Worm (Caenorhabditis elegans): ENCODE results near the gene C16D2.3.

DNA sequence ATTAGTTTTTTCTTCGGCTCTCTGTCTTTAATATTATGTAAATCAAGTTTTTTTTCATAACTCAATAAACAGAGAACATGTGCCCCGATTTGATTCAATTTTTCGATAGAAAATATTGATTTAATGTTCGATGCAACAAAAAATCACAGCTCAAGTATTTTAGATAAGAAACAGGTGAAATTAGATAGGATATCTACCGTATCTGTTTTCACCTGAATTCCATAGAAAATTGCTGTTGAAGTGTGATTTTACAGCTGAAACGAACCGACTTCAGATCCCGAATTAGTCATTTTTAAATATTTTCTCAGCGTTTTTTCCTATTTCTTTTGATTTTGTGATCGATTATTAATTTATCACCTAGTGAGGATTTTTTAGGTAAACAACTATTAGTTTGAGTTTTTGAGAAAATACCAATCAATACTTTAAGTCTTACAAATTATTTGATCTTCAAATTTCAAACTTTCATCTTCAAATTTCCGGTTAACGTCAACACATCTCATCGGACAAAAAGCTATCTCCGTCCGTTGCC is 1.3 kb downstream of the C16D2.3 start, which contains the start of gene Y9C2UA.1:
- no peak for TF ChIP-seq pqm-1 (tag; optimal IDR thresholded peaks at IDR 0.05)
- no peak for TF ChIP-seq unc-62 (GFP tag; optimal IDR thresholded peaks at IDR 0.05)
- no peak for TF ChIP-seq ztf-11 (tag; optimal IDR thresholded peaks at IDR 0.05)
